Worm (Caenorhabditis elegans): Measurements from ENCODE around the gene ttc-37.

DNA sequence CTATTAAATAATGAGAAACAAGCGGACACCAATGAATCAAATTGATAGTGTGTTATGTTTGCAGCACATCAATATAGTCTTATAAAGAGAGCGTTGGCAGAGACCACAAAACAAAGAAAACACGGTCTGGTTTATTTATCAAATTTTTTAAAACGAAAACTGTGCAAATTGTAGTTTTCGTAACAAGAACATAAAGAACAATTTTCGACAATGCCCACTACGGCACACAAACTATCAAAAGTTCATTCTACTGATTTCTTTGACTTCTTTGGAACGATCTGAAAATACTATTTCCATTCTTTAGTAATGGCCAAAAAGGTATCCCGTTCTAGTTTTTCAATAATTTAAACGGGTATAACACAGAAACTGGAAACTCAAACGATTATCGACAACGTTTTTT lies 32.8 kb downstream of the ttc-37 start, which contains the start of gene cest-35.2:
- TF ChIP-seq skn-1 (tag; optimal IDR thresholded peaks at IDR 0.05) = no peak
- TF ChIP-seq zag-1 (tag; optimal IDR thresholded peaks at IDR 0.05) = no peak
- TF ChIP-seq dmd-4 (tag; optimal IDR thresholded peaks at IDR 0.05) = no peak
- TF ChIP-seq egl-27 (tag; optimal IDR thresholded peaks at IDR 0.05) = no peak
- no peak for TF ChIP-seq elt-1 (tag; optimal IDR thresholded peaks at IDR 0.05)
- no peak for TF ChIP-seq C34F6.9 (tag; optimal IDR thresholded peaks at IDR 0.05)
- TF ChIP-seq nhr-12 (tag; optimal IDR thresholded peaks at IDR 0.05) = no peak
- TF ChIP-seq elt-3 (tag; optimal IDR thresholded peaks at IDR 0.05) = no peak
- TF ChIP-seq ama-1 (optimal IDR thresholded peaks at IDR 0.05) = no peak
- TF ChIP-seq blmp-1 (tag; optimal IDR thresholded peaks at IDR 0.05; ENCODE audit: insufficient read depth) = no peak

All from whole organism, L2 larva.